Worm (Caenorhabditis elegans) whole organism, young adult: Measurements from ENCODE around the gene lys-4.
A peak's percentile ranks its signal among the peaks of the same experiment; 100 is the strongest.

ENCODE experiments used
- B0261.1 ChIP-seq: sonication (generic microtip); optimal IDR thresholded peaks from 2 replicates; lab custom pipeline; 2016; ENCODE audit warnings: mild to moderate bottlenecking, missing genetic modification characterization, moderate library complexity, missing compliant biosample characterization
- C06A6.2 ChIP-seq: fragments of 200-800 bp; sonication (Bioruptor generic); conservative IDR thresholded peaks from 2 replicates; pipeline ENCODE4 v1.3.6; 2022; ENCODE audit warnings: missing genetic modification characterization, missing compliant biosample characterization
- D2030.7 ChIP-seq: fragments of 200-800 bp; sonication (Bioruptor generic); IDR thresholded peaks from 2 replicates; pipeline ENCODE4 v1.3.6; 2022; ENCODE audit warnings: missing genetic modification reagents, missing genetic modification characterization, missing compliant biosample characterization
- Y53F4B.3 ChIP-seq: fragments of 200-800 bp; sonication (Bioruptor generic); IDR thresholded peaks from 2 replicates; pipeline ENCODE4 v1.3.6; 2022; ENCODE audit warnings: missing genetic modification reagents, missing genetic modification characterization, missing compliant biosample characterization
- Y79H2A.3 ChIP-seq: fragments of 200-800 bp; sonication (Bioruptor generic); conservative IDR thresholded peaks from 2 replicates; pipeline ENCODE4 v1.3.6; 2022; ENCODE audit warnings: missing genetic modification reagents, missing genetic modification characterization, missing compliant biosample characterization
- aptf-2 ChIP-seq: fragments of 200-800 bp; sonication (Bioruptor generic); conservative IDR thresholded peaks from 2 replicates; pipeline ENCODE4 v1.3.6; 2022; ENCODE audit warnings: missing genetic modification reagents, missing genetic modification characterization, missing compliant biosample characterization
- athp-1 ChIP-seq: sonication (generic microtip); optimal IDR thresholded peaks from 2 replicates; lab custom pipeline; 2017; ENCODE audit warnings: mild to moderate bottlenecking, missing genetic modification characterization, missing compliant biosample characterization
- attf-3 ChIP-seq: fragments of 200-800 bp; sonication (Bioruptor generic); conservative IDR thresholded peaks from 2 replicates; pipeline ENCODE4 v1.3.6; 2022; ENCODE audit warnings: missing genetic modification reagents, missing genetic modification characterization, missing compliant biosample characterization
- attf-5 ChIP-seq: fragments of 200-800 bp; sonication (Bioruptor generic); optimal IDR thresholded peaks from 2 replicates; lab custom pipeline; 2018; ENCODE audit warnings: mild to moderate bottlenecking, missing genetic modification characterization, missing compliant biosample characterization
- attf-6 ChIP-seq: fragments of 200-800 bp; sonication (Bioruptor generic); IDR thresholded peaks from 2 replicates; pipeline ENCODE4 v1.3.6; 2022; ENCODE audit warnings: missing genetic modification reagents, missing genetic modification characterization, missing compliant biosample characterization
- ccch-3 ChIP-seq: fragments of 200-800 bp; sonication (Bioruptor generic); optimal IDR thresholded peaks from 2 replicates; lab custom pipeline; 2018; ENCODE audit warnings: mild to moderate bottlenecking, missing genetic modification characterization, missing compliant biosample characterization
- cebp-2 ChIP-seq: fragments of 200-800 bp; sonication (Bioruptor generic); IDR thresholded peaks from 2 replicates; pipeline ENCODE4 v1.3.6; 2022; ENCODE audit warnings: missing genetic modification characterization, missing compliant biosample characterization
- ceh-27 ChIP-seq: fragments of 200-800 bp; sonication (Bioruptor generic); optimal IDR thresholded peaks from 2 replicates; lab custom pipeline; 2018; ENCODE audit warnings: mild to moderate bottlenecking, missing genetic modification characterization, moderate library complexity, missing compliant biosample characterization
- ceh-40 ChIP-seq: fragments of 200-800 bp; sonication (Bioruptor generic); IDR thresholded peaks from 2 replicates; pipeline ENCODE4 v1.3.6; 2022; ENCODE audit warnings: missing genetic modification characterization, missing compliant biosample characterization
- ceh-79 ChIP-seq: sonication (generic microtip); optimal IDR thresholded peaks from 2 replicates; lab custom pipeline; 2017; ENCODE audit warnings: mild to moderate bottlenecking, missing genetic modification characterization, missing compliant biosample characterization
- ceh-91 ChIP-seq: fragments of 200-800 bp; sonication (Bioruptor generic); IDR thresholded peaks from 2 replicates; pipeline ENCODE4 v1.3.6; 2022; ENCODE audit warnings: missing genetic modification reagents, missing genetic modification characterization, missing compliant biosample characterization
- chd-7 ChIP-seq: sonication (generic microtip); optimal IDR thresholded peaks from 2 replicates; lab custom pipeline; 2016; ENCODE audit warnings: mild to moderate bottlenecking, missing genetic modification characterization, moderate library complexity, missing compliant biosample characterization
- dox-1 ChIP-seq: fragments of 200-800 bp; sonication (Bioruptor generic); IDR thresholded peaks from 2 replicates; pipeline ENCODE4 v1.3.6; 2022; ENCODE audit warnings: missing genetic modification reagents, missing genetic modification characterization, missing compliant biosample characterization
- dpff-1 ChIP-seq: sonication (generic microtip); optimal IDR thresholded peaks from 2 replicates; lab custom pipeline; 2017; ENCODE audit warnings: mild to moderate bottlenecking, missing genetic modification characterization, missing compliant biosample characterization
- efl-1 ChIP-seq: fragments of 150-350 bp; optimal IDR thresholded peaks from 2 replicates; lab custom pipeline; 2014; ENCODE audit warnings: missing biosample characterization, missing genetic modification reagents, missing genetic modification characterization
- egrh-3 ChIP-seq: fragments of 200-800 bp; sonication (Bioruptor generic); IDR thresholded peaks from 2 replicates; pipeline ENCODE4 v1.3.6; 2022; ENCODE audit warnings: missing genetic modification reagents, missing genetic modification characterization, missing compliant biosample characterization
- ekl-4 ChIP-seq: fragments of 200-800 bp; sonication (Bioruptor generic); IDR thresholded peaks from 2 replicates; pipeline ENCODE4 v1.3.6; 2022; ENCODE audit warnings: missing genetic modification reagents, missing genetic modification characterization, missing compliant biosample characterization
- ets-4 ChIP-seq: fragments of 200-800 bp; sonication (Bioruptor generic); optimal IDR thresholded peaks from 2 replicates; lab custom pipeline; 2018; ENCODE audit warnings: mild to moderate bottlenecking, missing genetic modification characterization, missing compliant biosample characterization
- hmg-20 ChIP-seq: fragments of 200-800 bp; sonication (Bioruptor generic); IDR thresholded peaks from 2 replicates; pipeline ENCODE4 v1.3.6; 2022; ENCODE audit warnings: missing genetic modification reagents, missing genetic modification characterization, missing compliant biosample characterization
- hrde-1 ChIP-seq: sonication (generic microtip); optimal IDR thresholded peaks from 2 replicates; lab custom pipeline; 2016; ENCODE audit warnings: missing genetic modification characterization, mild to moderate bottlenecking, missing compliant biosample characterization, moderate library complexity, missing genotype, missing genetic modification reagents, borderline replicate concordance
- let-607 ChIP-seq, 2 experiments: fragments of 200-800 bp in 1 of 2; sonication (Bioruptor generic) in 1 of 2; sonication (generic microtip) in 1 of 2; optimal IDR thresholded peaks; 2 replicates each; lab custom pipeline; 2016 to 2018; ENCODE audit warnings: mild to moderate bottlenecking in 2 of 2, missing compliant biosample characterization in 2 of 2, missing genetic modification characterization in 2 of 2, moderate library complexity in 2 of 2, missing genotype in 1 of 2
- lin-26 ChIP-seq: fragments of 200-800 bp; sonication (Bioruptor generic); IDR thresholded peaks from 2 replicates; pipeline ENCODE4 v1.3.6; 2022; ENCODE audit warnings: missing genetic modification reagents, missing genetic modification characterization, missing compliant biosample characterization
- lin-35 ChIP-seq, 3 experiments: fragments of 150-350 bp in 2 of 3; sonication (generic microtip) in 1 of 3; optimal IDR thresholded peaks; 2 replicates each; lab custom pipeline; 2014 to 2018; ENCODE audit warnings: missing biosample characterization in 3 of 3, missing genetic modification characterization in 3 of 3, missing genetic modification reagents in 3 of 3
- lin-40 ChIP-seq: sonication (generic microtip); optimal IDR thresholded peaks from 2 replicates; lab custom pipeline; 2016; ENCODE audit warnings: missing genetic modification characterization, mild to moderate bottlenecking, missing compliant biosample characterization, missing genotype, missing genetic modification reagents
- lsy-27 ChIP-seq: sonication (generic microtip); optimal IDR thresholded peaks from 2 replicates; lab custom pipeline; 2017; ENCODE audit warnings: missing genetic modification characterization, mild to moderate bottlenecking, missing compliant biosample characterization, antibody characterized with exemption, missing genotype, borderline replicate concordance; ENCODE audit not compliant: insufficient read depth
- madf-10 ChIP-seq: sonication (generic microtip); optimal IDR thresholded peaks from 2 replicates; lab custom pipeline; 2016; ENCODE audit warnings: mild to moderate bottlenecking, missing genetic modification characterization, missing compliant biosample characterization
- madf-3 ChIP-seq: fragments of 200-800 bp; sonication (Bioruptor generic); IDR thresholded peaks from 2 replicates; pipeline ENCODE4 v1.3.6; 2022; ENCODE audit warnings: missing genetic modification reagents, missing genetic modification characterization, missing compliant biosample characterization
- madf-6 ChIP-seq: fragments of 200-800 bp; sonication (Bioruptor generic); IDR thresholded peaks from 2 replicates; pipeline ENCODE4 v1.3.6; 2022; ENCODE audit warnings: missing genetic modification reagents, missing genetic modification characterization, missing compliant biosample characterization
- nfyb-1 ChIP-seq: fragments of 200-800 bp; sonication (Bioruptor generic); IDR thresholded peaks from 2 replicates; pipeline ENCODE4 v1.3.6; 2022; ENCODE audit warnings: missing genetic modification reagents, missing genetic modification characterization, missing compliant biosample characterization
- nhr-120 ChIP-seq: fragments of 200-800 bp; sonication (Bioruptor generic); IDR thresholded peaks from 2 replicates; pipeline ENCODE4 v1.3.6; 2022; ENCODE audit warnings: missing genetic modification characterization, missing compliant biosample characterization
- nhr-27 ChIP-seq: fragments of 200-800 bp; sonication (Bioruptor generic); optimal IDR thresholded peaks from 2 replicates; lab custom pipeline; 2018; ENCODE audit warnings: mild to moderate bottlenecking, missing genetic modification characterization, moderate library complexity, missing compliant biosample characterization
- pbrm-1 ChIP-seq: fragments of 200-800 bp; sonication (Bioruptor generic); IDR thresholded peaks from 2 replicates; pipeline ENCODE4 v1.3.6; 2022; ENCODE audit warnings: missing genetic modification reagents, missing genetic modification characterization, missing compliant biosample characterization
- rpc-1 ChIP-seq, 2 experiments: fragments of 150-350 bp in 1 of 2; sonication (generic microtip) in 1 of 2; optimal IDR thresholded peaks; 2 replicates each; lab custom pipeline; 2014 to 2018; ENCODE audit warnings: missing biosample characterization in 1 of 2, missing genetic modification characterization in 1 of 2, missing genetic modification reagents in 1 of 2, missing genotype in 1 of 2
- sdz-38 ChIP-seq: sonication (generic microtip); optimal IDR thresholded peaks from 2 replicates; lab custom pipeline; 2016; ENCODE audit warnings: missing genotype, missing genetic modification characterization, missing compliant biosample characterization
- sea-2 ChIP-seq: fragments of 200-800 bp; sonication (Bioruptor generic); IDR thresholded peaks from 2 replicates; pipeline ENCODE4 v1.3.6; 2022; ENCODE audit warnings: missing genetic modification characterization, missing compliant biosample characterization
- snpc-1.1 ChIP-seq: sonication (generic microtip); optimal IDR thresholded peaks from 2 replicates; lab custom pipeline; 2017; ENCODE audit warnings: missing genetic modification characterization, mild to moderate bottlenecking, missing compliant biosample characterization, antibody characterized with exemption, moderate library complexity, missing genotype, missing genetic modification reagents; ENCODE audit not compliant: insufficient read depth
- sptf-2 ChIP-seq: fragments of 200-800 bp; sonication (Bioruptor generic); optimal IDR thresholded peaks from 2 replicates; lab custom pipeline; 2018; ENCODE audit warnings: mild to moderate bottlenecking, missing genetic modification characterization, missing compliant biosample characterization
- tlf-1 ChIP-seq: fragments of 200-800 bp; sonication (Bioruptor generic); optimal IDR thresholded peaks from 2 replicates; lab custom pipeline; 2018; ENCODE audit warnings: mild to moderate bottlenecking, missing genetic modification characterization, missing compliant biosample characterization
- ztf-18 ChIP-seq: sonication (generic microtip); optimal IDR thresholded peaks from 2 replicates; lab custom pipeline; 2016; ENCODE audit warnings: missing genotype, mild to moderate bottlenecking, missing genetic modification characterization, missing compliant biosample characterization
- ztf-22 ChIP-seq: fragments of 200-800 bp; sonication (Bioruptor generic); optimal IDR thresholded peaks from 2 replicates; lab custom pipeline; 2018; ENCODE audit warnings: mild to moderate bottlenecking, missing genetic modification characterization, moderate library complexity, missing compliant biosample characterization
- ztf-25 ChIP-seq: fragments of 200-800 bp; sonication (Bioruptor generic); IDR thresholded peaks from 2 replicates; pipeline ENCODE4 v1.3.6; 2022; ENCODE audit warnings: missing genetic modification reagents, missing genetic modification characterization, missing compliant biosample characterization
- ztf-28 ChIP-seq: fragments of 200-800 bp; sonication (Bioruptor generic); IDR thresholded peaks from 2 replicates; pipeline ENCODE4 v1.3.6; 2022; ENCODE audit warnings: missing genetic modification reagents, missing genetic modification characterization, missing compliant biosample characterization

Gene lys-4

ce11 chrIV:11601721-11602405 lies 21.1 kb downstream of the lys-4 start (continued):
- TF ChIP-seq ceh-27 (GFP tag; lab: Kevin White, UChicago) (peak; percentile 32), madf-3 (peak; percentile 74; the same call in 1 of the 2 replicates), nhr-120 (GFP tag; lab: Robert Waterston, UW) (no peak), aptf-2 (no peak), ekl-4 (GFP tag; lab: Robert Waterston, UW) (no peak), madf-10 (tag; lab: Kevin White, UChicago) (peak; percentile 11), C06A6.2 (no peak), ztf-22 (GFP tag; lab: Kevin White, UChicago) (no peak), madf-6 (GFP tag; lab: Robert Waterston, UW) (peak; percentile 72), sptf-2 (GFP tag; lab: Kevin White, UChicago) (no peak), attf-5 (GFP tag; lab: Kevin White, UChicago) (peak; percentile 30), lin-40 (peak; percentile 49), ztf-25 (GFP tag; lab: Robert Waterston, UW) (no peak), nhr-27 (tag; lab: Kevin White, UChicago) (no peak), egrh-3 (0 out of 2 replicates have a peak, but pooled peaks have one; percentile 16), efl-1 (GFP tag; lab: Kevin White, UChicago) (no peak), athp-1 (no peak), dpff-1 (tag; lab: Kevin White, UChicago) (no peak), ztf-28 (GFP tag; lab: Robert Waterston, UW) (no peak), sdz-38 (tag; lab: Kevin White, UChicago) (no peak), ceh-40 (GFP tag; lab: Robert Waterston, UW) (no peak), lin-26 (GFP tag; lab: Robert Waterston, UW) (no peak), D2030.7 (GFP tag; lab: Robert Waterston, UW) (peak; percentile 72), ets-4 (no peak), pbrm-1 (GFP tag; lab: Robert Waterston, UW) (peak; percentile 43; the same call in 1 of the 2 replicates), sea-2 (GFP tag; lab: Robert Waterston, UW) (no peak), ceh-91 (GFP tag; lab: Robert Waterston, UW) (peak; percentile 67), ztf-18 (tag; lab: Kevin White, UChicago) (no peak), chd-7 (peak; percentile 5), hrde-1 (no peak), cebp-2 (GFP tag; lab: Robert Waterston, UW) (no peak), Y53F4B.3 (GFP tag; lab: Robert Waterston, UW) (no peak), attf-3 (GFP tag; lab: Robert Waterston, UW) (no peak; the same call in 1 of the 2 replicates), lsy-27 (peak; percentile 23), tlf-1 (GFP tag; lab: Kevin White, UChicago) (peak; percentile 35), hmg-20 (GFP tag; lab: Robert Waterston, UW) (0 out of 2 replicates have a peak, but pooled peaks have one; percentile 32), nfyb-1 (GFP tag; lab: Robert Waterston, UW) (peak; percentile 60; the same call in 1 of the 2 replicates), rpc-1 (optimal IDR thresholded peaks at IDR 0.05; lab: Kevin White, UChicago) (peak; percentile 1), rpc-1 (tag; optimal IDR thresholded peaks at IDR 0.05; lab: Kevin White, UChicago) (peak; percentile 3), attf-6 (GFP tag; lab: Robert Waterston, UW) (no peak), Y79H2A.3 (GFP tag; lab: Robert Waterston, UW) (no peak), ccch-3 (GFP tag; lab: Kevin White, UChicago) (no peak), dox-1 (GFP tag; lab: Robert Waterston, UW) (peak; percentile 62; the same call in 1 of the 2 replicates), ceh-79 (tag; lab: Kevin White, UChicago) (no peak), snpc-1.1 (tag; lab: Kevin White, UChicago) (no peak), lin-35 (GFP tag; optimal IDR thresholded peaks at IDR 0.05; lab: Kevin White, UChicago) (peak in 1 of 3 experiments; percentile 37), B0261.1 (no peak), let-607 (tag; optimal IDR thresholded peaks at IDR 0.05; lab: Kevin White, UChicago) (no peak)
